Fruit fly (Drosophila melanogaster) whole organism, embryonic: Measurements from ENCODE around the gene Mkp3.

Experiments
- CG10147 ChIP-seq: fragments of 200-800 bp; sonication (Bioruptor generic); optimal IDR thresholded peaks from 2 replicates; lab custom pipeline; 2019; ENCODE audit warnings: missing biosample characterization, mild to moderate bottlenecking, missing genetic modification characterization, moderate library complexity
- CG10979 ChIP-seq: fragments of 200-800 bp; sonication (Bioruptor generic); optimal IDR thresholded peaks from 2 replicates; lab custom pipeline; 2018; ENCODE audit warnings: missing biosample characterization, mild to moderate bottlenecking, missing genetic modification characterization, moderate library complexity
- CG12155 ChIP-seq: fragments of 200-800 bp; sonication (Bioruptor generic); optimal IDR thresholded peaks from 3 replicates; lab custom pipeline; 2016; ENCODE audit warnings: missing biosample characterization, missing genetic modification characterization
- CG14441 ChIP-seq: fragments of 200-800 bp; sonication (Bioruptor generic); IDR thresholded peaks from 2 replicates; pipeline ENCODE4 v1.3.6; 2022; ENCODE audit warnings: missing biosample characterization, missing genetic modification characterization
- CG16863 ChIP-seq: fragments of 200-800 bp; sonication (Bioruptor generic); optimal IDR thresholded peaks from 3 replicates; lab custom pipeline; 2016; ENCODE audit warnings: missing biosample characterization, missing genetic modification characterization
- CG18011 ChIP-seq: fragments of 200-800 bp; sonication (Bioruptor generic); optimal IDR thresholded peaks from 2 replicates; lab custom pipeline; 2017; ENCODE audit warnings: missing biosample characterization, missing genetic modification characterization, mild to moderate bottlenecking, moderate library complexity, missing genotype
- CG2116 ChIP-seq: fragments of 200-800 bp; sonication (Bioruptor generic); optimal IDR thresholded peaks from 3 replicates; lab custom pipeline; 2018; ENCODE audit warnings: missing biosample characterization, mild to moderate bottlenecking, missing genetic modification characterization
- CG2678 ChIP-seq: fragments of 200-800 bp; sonication (Bioruptor generic); optimal IDR thresholded peaks from 3 replicates; lab custom pipeline; 2019; ENCODE audit warnings: missing biosample characterization, mild to moderate bottlenecking, missing genetic modification characterization, moderate library complexity
- CG31441 ChIP-seq: fragments of 200-800 bp; sonication (Bioruptor generic); IDR thresholded peaks from 2 replicates; pipeline ENCODE4 v1.3.6; 2022; ENCODE audit warnings: missing biosample characterization, missing genetic modification characterization
- CG3847 ChIP-seq: fragments of 200-800 bp; sonication (Bioruptor generic); IDR thresholded peaks from 2 replicates; pipeline ENCODE4 v1.3.6; 2022; ENCODE audit warnings: missing biosample characterization, missing genetic modification characterization
- CG6854 ChIP-seq: fragments of 200-800 bp; sonication (Bioruptor generic); optimal IDR thresholded peaks from 3 replicates; lab custom pipeline; 2017; ENCODE audit warnings: missing biosample characterization, mild to moderate bottlenecking, missing genetic modification characterization
- CG9609 ChIP-seq: fragments of 200-800 bp; sonication (Bioruptor generic); optimal IDR thresholded peaks from 3 replicates; lab custom pipeline; 2016; ENCODE audit warnings: missing biosample characterization, missing genetic modification characterization
- CTCF ChIP-seq: fragments of 200-800 bp; sonication (Bioruptor generic); optimal IDR thresholded peaks from 2 replicates; lab custom pipeline; 2017; ENCODE audit warnings: missing biosample characterization, mild to moderate bottlenecking, missing genetic modification characterization, moderate library complexity
- Dfd ChIP-seq, 2 experiments: fragments of >200 bp; optimal IDR thresholded peaks; 2 replicates each; lab custom pipeline; 2017; ENCODE audit warnings: missing biosample characterization in 2 of 2, missing genetic modification characterization in 2 of 2
- ERR ChIP-seq: fragments of 200-800 bp; sonication (Bioruptor generic); optimal IDR thresholded peaks from 2 replicates; lab custom pipeline; 2016; ENCODE audit warnings: missing biosample characterization, missing genetic modification characterization
- HmgZ ChIP-seq: fragments of 200-800 bp; sonication (Bioruptor generic); optimal IDR thresholded peaks from 2 replicates; lab custom pipeline; 2018; ENCODE audit warnings: missing biosample characterization, mild to moderate bottlenecking, missing genetic modification characterization
- Hr78 ChIP-seq, 2 experiments: fragments of 200-800 bp in 1 of 2; fragments of >200 bp in 1 of 2; sonication (Bioruptor generic) in 1 of 2; optimal IDR thresholded peaks; 2 replicates each; lab custom pipeline; 2017 to 2019; ENCODE audit warnings: missing biosample characterization in 2 of 2, missing genetic modification characterization in 2 of 2, mild to moderate bottlenecking in 1 of 2, moderate library complexity in 1 of 2
- Lpt ChIP-seq: fragments of >200 bp; optimal IDR thresholded peaks from 2 replicates; lab custom pipeline; 2018; ENCODE audit warnings: missing biosample characterization, missing genetic modification characterization
- MTF-1 ChIP-seq: fragments of 200-800 bp; sonication (Bioruptor generic); optimal IDR thresholded peaks from 2 replicates; lab custom pipeline; 2018; ENCODE audit warnings: missing biosample characterization, mild to moderate bottlenecking, missing genetic modification characterization, borderline replicate concordance
- Max ChIP-seq: fragments of 200-800 bp; sonication (Bioruptor generic); optimal IDR thresholded peaks from 2 replicates; lab custom pipeline; 2016; ENCODE audit warnings: missing biosample characterization, mild to moderate bottlenecking, missing genetic modification characterization
- Nf-YB ChIP-seq: fragments of 200-800 bp; sonication (Bioruptor generic); optimal IDR thresholded peaks from 3 replicates; lab custom pipeline; 2019; ENCODE audit warnings: missing biosample characterization, mild to moderate bottlenecking, missing genetic modification characterization, moderate library complexity
- Opbp ChIP-seq: fragments of 200-800 bp; sonication (Bioruptor generic); IDR thresholded peaks from 3 replicates; pipeline ENCODE4 v1.3.6; 2022; ENCODE audit warnings: missing biosample characterization, missing genetic modification characterization; ENCODE audit not compliant: partially characterized antibody
- Scr ChIP-seq: fragments of 200-800 bp; sonication (Bioruptor generic); IDR thresholded peaks from 2 replicates; pipeline ENCODE4 v1.3.6; 2022; ENCODE audit warnings: missing biosample characterization, missing genetic modification characterization; ENCODE audit not compliant: partially characterized antibody
- Six4 ChIP-seq: fragments of 200-800 bp; sonication (Bioruptor generic); optimal IDR thresholded peaks from 2 replicates; lab custom pipeline; 2016; ENCODE audit warnings: missing biosample characterization, missing genetic modification characterization
- Sox100B ChIP-seq: fragments of 200-800 bp; sonication (Bioruptor generic); optimal IDR thresholded peaks from 3 replicates; lab custom pipeline; 2018; ENCODE audit warnings: missing biosample characterization, mild to moderate bottlenecking, missing genetic modification characterization
- YL-1 ChIP-seq: fragments of 200-800 bp; sonication (Bioruptor generic); optimal IDR thresholded peaks from 3 replicates; lab custom pipeline; 2017; ENCODE audit warnings: missing biosample characterization, mild to moderate bottlenecking, missing genetic modification characterization
- ab ChIP-seq: fragments of 200-800 bp; sonication (Bioruptor generic); optimal IDR thresholded peaks from 2 replicates; lab custom pipeline; 2016; ENCODE audit warnings: missing biosample characterization, missing genetic modification characterization
- bcd ChIP-seq: fragments of 200-800 bp; sonication (Bioruptor generic); optimal IDR thresholded peaks from 2 replicates; lab custom pipeline; 2017; ENCODE audit warnings: missing biosample characterization, mild to moderate bottlenecking, missing genetic modification characterization
- btn ChIP-seq: fragments of 200-800 bp; sonication (Bioruptor generic); optimal IDR thresholded peaks from 2 replicates; lab custom pipeline; 2016; ENCODE audit warnings: missing biosample characterization, missing genetic modification characterization
- ci ChIP-seq: fragments of 200-800 bp; sonication (Bioruptor generic); IDR thresholded peaks from 3 replicates; pipeline ENCODE4 v1.3.6; 2022; ENCODE audit warnings: missing biosample characterization, missing genetic modification characterization
- corto ChIP-seq: fragments of 200-800 bp; sonication (Bioruptor generic); optimal IDR thresholded peaks from 2 replicates; lab custom pipeline; 2016; ENCODE audit warnings: missing biosample characterization, mild to moderate bottlenecking, missing genetic modification characterization, moderate library complexity
- dimm ChIP-seq: fragments of 200-800 bp; sonication (Bioruptor generic); IDR thresholded peaks from 2 replicates; pipeline ENCODE4 v1.3.6; 2022; ENCODE audit warnings: missing biosample characterization, missing genetic modification characterization
- emc ChIP-seq: fragments of 200-800 bp; sonication (Bioruptor generic); optimal IDR thresholded peaks from 2 replicates; lab custom pipeline; 2016; ENCODE audit warnings: missing biosample characterization, missing genetic modification characterization
- fd3F ChIP-seq: fragments of 200-800 bp; sonication (Bioruptor generic); optimal IDR thresholded peaks from 2 replicates; lab custom pipeline; 2018; ENCODE audit warnings: missing biosample characterization, mild to moderate bottlenecking, missing genetic modification characterization, moderate library complexity
- hkb ChIP-seq, 2 experiments: fragments of 200-800 bp in 1 of 2; fragments of >200 bp in 1 of 2; sonication (Bioruptor generic) in 1 of 2; IDR thresholded peaks in 1 of 2; optimal IDR thresholded peaks in 1 of 2; 2 replicates each; pipeline versions ENCODE4 v1.3.6 to Lab custom; 2017 to 2022; ENCODE audit warnings: missing biosample characterization in 1 of 2, missing genetic modification characterization in 1 of 2
- ind ChIP-seq: fragments of 200-800 bp; sonication (Bioruptor generic); optimal IDR thresholded peaks from 3 replicates; lab custom pipeline; 2016; ENCODE audit warnings: missing biosample characterization, missing genetic modification characterization
- lilli ChIP-seq: fragments of 200-800 bp; sonication (Bioruptor generic); optimal IDR thresholded peaks from 3 replicates; lab custom pipeline; 2016; ENCODE audit warnings: missing biosample characterization, missing genetic modification characterization
- mirr ChIP-seq: fragments of 200-800 bp; sonication (Bioruptor generic); optimal IDR thresholded peaks from 3 replicates; lab custom pipeline; 2018; ENCODE audit warnings: missing biosample characterization, mild to moderate bottlenecking, missing genetic modification characterization
- nmo ChIP-seq: fragments of 200-800 bp; sonication (Bioruptor generic); optimal IDR thresholded peaks from 2 replicates; lab custom pipeline; 2018; ENCODE audit warnings: missing biosample characterization, mild to moderate bottlenecking, missing genetic modification characterization, moderate library complexity
- odd ChIP-seq: fragments of 200-800 bp; sonication (Bioruptor generic); optimal IDR thresholded peaks from 2 replicates; lab custom pipeline; 2017; ENCODE audit warnings: missing biosample characterization, mild to moderate bottlenecking, missing genetic modification characterization
- pzg ChIP-seq: fragments of 200-800 bp; sonication (Bioruptor generic); optimal IDR thresholded peaks from 3 replicates; lab custom pipeline; 2018; ENCODE audit warnings: missing biosample characterization, mild to moderate bottlenecking, missing genetic modification characterization, moderate library complexity
- row ChIP-seq: fragments of 200-800 bp; sonication (Bioruptor generic); IDR thresholded peaks from 3 replicates; pipeline ENCODE4 v1.3.6; 2022; ENCODE audit warnings: missing biosample characterization, missing genetic modification characterization
- schlank ChIP-seq: fragments of 200-800 bp; sonication (Bioruptor generic); optimal IDR thresholded peaks from 2 replicates; lab custom pipeline; 2018; ENCODE audit warnings: missing biosample characterization, mild to moderate bottlenecking, missing genetic modification characterization
- sd ChIP-seq: fragments of 200-800 bp; sonication (Bioruptor generic); optimal IDR thresholded peaks from 3 replicates; lab custom pipeline; 2018; ENCODE audit warnings: missing biosample characterization, mild to moderate bottlenecking, missing genetic modification characterization, moderate library complexity
- sisA ChIP-seq: fragments of 200-800 bp; sonication (Bioruptor generic); IDR thresholded peaks from 2 replicates; pipeline ENCODE4 v1.3.6; 2022; ENCODE audit warnings: missing biosample characterization, missing genetic modification characterization
- sna ChIP-seq: fragments of 200-800 bp; sonication (Bioruptor generic); IDR thresholded peaks from 2 replicates; pipeline ENCODE4 v1.3.6; 2022; ENCODE audit warnings: missing biosample characterization, missing genetic modification characterization; ENCODE audit not compliant: partially characterized antibody
- stwl ChIP-seq: fragments of 200-800 bp; sonication (Bioruptor generic); optimal IDR thresholded peaks from 3 replicates; lab custom pipeline; 2018; ENCODE audit warnings: missing biosample characterization, mild to moderate bottlenecking, missing genetic modification characterization, moderate library complexity
- ttk ChIP-seq: fragments of 200-800 bp; sonication (Bioruptor generic); IDR thresholded peaks from 2 replicates; pipeline ENCODE4 v2.1.2; 2022; ENCODE audit warnings: missing biosample characterization, missing genetic modification characterization
- unpg ChIP-seq: fragments of 200-800 bp; sonication (Bioruptor generic); optimal IDR thresholded peaks from 3 replicates; lab custom pipeline; 2018; ENCODE audit warnings: missing biosample characterization, mild to moderate bottlenecking, missing genetic modification characterization, moderate library complexity
- zen ChIP-seq: fragments of 200-800 bp; sonication (Bioruptor generic); optimal IDR thresholded peaks from 3 replicates; lab custom pipeline; 2018; ENCODE audit warnings: missing biosample characterization, mild to moderate bottlenecking, missing genetic modification characterization, moderate library complexity

Mkp3 gene

DNA sequence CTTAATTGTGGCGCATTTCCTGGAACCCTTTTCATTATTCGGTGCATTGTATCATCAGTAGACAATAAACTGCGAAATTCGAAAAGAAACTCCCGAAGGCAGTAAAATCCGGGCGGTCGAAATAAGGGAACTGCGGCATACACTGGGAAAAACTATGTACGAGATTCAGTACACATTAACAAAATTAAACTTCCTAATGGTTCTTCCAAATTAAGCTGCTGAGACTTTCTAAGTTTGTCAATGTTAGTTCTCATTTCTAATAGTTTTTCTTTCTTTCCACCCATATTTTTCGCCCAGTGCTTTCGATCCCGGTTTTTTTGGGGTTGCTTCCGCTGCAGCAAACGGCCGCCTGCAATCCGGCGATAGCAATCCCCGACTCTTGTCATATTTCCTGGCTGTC is 61.4 kb downstream of the Mkp3 start (continued):
- TF ChIP-seq CG18011 (GFP tag; lab: Kevin White, UChicago) (no peak), emc (GFP tag; lab: Kevin White, UChicago) (no peak), zen (tag; lab: Kevin White, UChicago) (peak; percentile 53), CG10147 (peak; percentile 49), odd (GFP tag; lab: Kevin White, UChicago) (peak; percentile 60), MTF-1 (GFP tag; lab: Kevin White, UChicago) (peak; percentile 54), Sox100B (GFP tag; lab: Kevin White, UChicago) (peak; percentile 62), ind (GFP tag; lab: Kevin White, UChicago) (peak; percentile 71), Nf-YB (GFP tag; lab: Kevin White, UChicago) (peak; percentile 56), CG31441 (GFP tag; lab: Robert Waterston, UW) (peak; percentile 88), ab (peak; percentile 19), sna (no peak), CG6854 (GFP tag; lab: Kevin White, UChicago) (no peak), Lpt (GFP tag; lab: Kevin White, UChicago) (no peak), Six4 (peak; percentile 52), unpg (GFP tag; lab: Kevin White, UChicago) (peak; percentile 66), Max (GFP tag; lab: Kevin White, UChicago) (peak; percentile 68), sd (tag; lab: Kevin White, UChicago) (peak; percentile 15), fd3F (peak; percentile 3), pzg (no peak), CG3847 (GFP tag; lab: Robert Waterston, UW) (peak; percentile 39; the same call in 1 of the 2 replicates), lilli (GFP tag; lab: Kevin White, UChicago) (peak; percentile 66), bcd (GFP tag; lab: Kevin White, UChicago) (peak; percentile 73), hkb (optimal IDR thresholded peaks at IDR 0.05; lab: Kevin White, UChicago) (no peak), hkb (GFP tag; IDR thresholded peaks at IDR 0.05; lab: Robert Waterston, UW) (peak; percentile 83), sisA (GFP tag; lab: Robert Waterston, UW) (peak; percentile 64), Opbp (no peak), corto (GFP tag; lab: Kevin White, UChicago) (no peak), CG16863 (peak; percentile 83), Hr78 (GFP tag; optimal IDR thresholded peaks at IDR 0.05; lab: Kevin White, UChicago) (peak in 1 of 2 experiments; percentile 50), ERR (GFP tag; lab: Kevin White, UChicago) (peak; percentile 18), stwl (tag; lab: Kevin White, UChicago) (no peak), CTCF (GFP tag; lab: Kevin White, UChicago) (peak; percentile 36), ci (GFP tag; lab: Robert Waterston, UW) (peak; percentile 92), btn (GFP tag; lab: Kevin White, UChicago) (peak; percentile 86), dimm (GFP tag; lab: Robert Waterston, UW) (0 out of 2 replicates have a peak, but pooled peaks have one; percentile 13), schlank (tag; lab: Kevin White, UChicago) (no peak), row (GFP tag; lab: Robert Waterston, UW) (peak; percentile 85), Scr (GFP tag; lab: Robert Waterston, UW) (no peak), CG14441 (peak; percentile 75), CG12155 (GFP tag; lab: Kevin White, UChicago) (peak; percentile 39), CG9609 (GFP tag; lab: Kevin White, UChicago) (peak; percentile 83), nmo (GFP tag; lab: Kevin White, UChicago) (peak; percentile 82), YL-1 (GFP tag; lab: Kevin White, UChicago) (no peak), CG2678 (tag; lab: Kevin White, UChicago) (peak; percentile 83), HmgZ (tag; lab: Kevin White, UChicago) (peak; percentile 51), CG2116 (GFP tag; lab: Kevin White, UChicago) (peak; percentile 24), ttk (GFP tag; lab: Robert Waterston, UW) (peak; percentile 87), mirr (GFP tag; lab: Kevin White, UChicago) (no peak), Dfd (GFP tag; optimal IDR thresholded peaks at IDR 0.05; lab: Kevin White, UChicago) (no peak), CG10979 (peak; percentile 78)
